Fruit fly (Drosophila melanogaster): ENCODE results near the gene CG17328.

The CG17328 gene

DNA sequence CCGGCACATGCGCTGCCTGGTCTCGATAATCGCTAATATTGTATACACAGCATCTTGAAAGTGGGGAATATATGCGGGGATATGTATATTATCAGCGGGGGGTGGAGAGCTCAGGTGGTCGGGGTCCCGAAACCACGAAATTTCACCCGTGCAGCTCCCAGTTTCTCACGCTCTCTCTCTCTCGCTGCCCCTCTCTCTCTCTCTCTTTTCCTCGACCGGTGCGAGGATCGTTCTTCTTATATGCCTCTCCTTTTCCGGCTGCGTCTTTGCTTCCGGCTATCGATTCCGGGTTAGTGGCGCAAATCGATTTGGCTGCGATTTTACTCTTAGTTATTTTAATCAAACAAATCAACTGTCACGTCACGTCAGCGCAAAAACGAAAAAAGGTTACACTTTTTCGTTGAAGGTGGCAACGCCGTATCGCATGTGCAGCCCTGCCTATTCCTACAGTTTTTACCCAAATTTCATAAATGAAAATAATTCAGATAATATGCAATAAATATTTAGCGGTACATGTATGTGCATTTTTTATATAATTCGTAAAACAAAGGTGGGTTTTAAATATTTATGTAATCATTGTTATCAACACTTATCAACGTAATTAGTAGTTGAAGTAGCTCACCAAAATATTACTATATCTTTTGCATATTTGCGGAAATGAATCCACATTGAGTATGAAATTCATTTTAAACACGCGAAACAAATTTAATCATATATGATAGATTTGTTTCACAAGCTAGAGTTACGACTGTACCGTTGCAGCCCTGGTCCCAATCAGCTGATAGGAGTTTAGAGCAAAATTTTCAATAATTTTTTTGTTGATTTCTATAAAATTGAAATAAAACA, at the start of gene CG17328, which contains the start of gene heix:
CG17328 (plus strand) TSS at position 478 of the 846 bp plus-strand sequence.
heix (minus strand) TSS at position 393 of the 846 bp plus-strand sequence.
- TF ChIP-seq CG7101 (tag; optimal IDR thresholded peaks at IDR 0.05) (peak; percentile 71), cic (GFP tag; optimal IDR thresholded peaks at IDR 0.05) (peak; percentile 27), CG12768 (GFP tag; optimal IDR thresholded peaks at IDR 0.05) (peak; percentile 61), tj (GFP tag; optimal IDR thresholded peaks at IDR 0.05) (peak; percentile 68), Crg-1 (GFP tag; optimal IDR thresholded peaks at IDR 0.05) (peak; percentile 68), CG11617 (GFP tag; optimal IDR thresholded peaks at IDR 0.05) (peak; percentile 78), ovo (GFP tag; optimal IDR thresholded peaks at IDR 0.05) (peak; percentile 1), pad (GFP tag; optimal IDR thresholded peaks at IDR 0.05) (peak; percentile 34), CG1620 (GFP tag; optimal IDR thresholded peaks at IDR 0.05) (peak; percentile 40), bab1 (GFP tag; optimal IDR thresholded peaks at IDR 0.05) (peak; percentile 81), CG14711 (tag; optimal IDR thresholded peaks at IDR 0.05) (peak; percentile 48), cnc (optimal IDR thresholded peaks at IDR 0.05) (no peak), CG7045 (GFP tag; optimal IDR thresholded peaks at IDR 0.05) (peak; percentile 71), CG33017 (tag; optimal IDR thresholded peaks at IDR 0.05) (peak; percentile 51), Mnt (GFP tag; optimal IDR thresholded peaks at IDR 0.05) (peak; percentile 57), kay (GFP tag; ENCODE audit: borderline replicate concordance) (peak; percentile 91), Clk (GFP tag; optimal IDR thresholded peaks at IDR 0.05) (peak; percentile 44), CG5204 (GFP tag; optimal IDR thresholded peaks at IDR 0.05) (no peak), Hr96 (GFP tag; optimal IDR thresholded peaks at IDR 0.05) (no peak), toe (GFP tag; optimal IDR thresholded peaks at IDR 0.05) (no peak)

DNA sequence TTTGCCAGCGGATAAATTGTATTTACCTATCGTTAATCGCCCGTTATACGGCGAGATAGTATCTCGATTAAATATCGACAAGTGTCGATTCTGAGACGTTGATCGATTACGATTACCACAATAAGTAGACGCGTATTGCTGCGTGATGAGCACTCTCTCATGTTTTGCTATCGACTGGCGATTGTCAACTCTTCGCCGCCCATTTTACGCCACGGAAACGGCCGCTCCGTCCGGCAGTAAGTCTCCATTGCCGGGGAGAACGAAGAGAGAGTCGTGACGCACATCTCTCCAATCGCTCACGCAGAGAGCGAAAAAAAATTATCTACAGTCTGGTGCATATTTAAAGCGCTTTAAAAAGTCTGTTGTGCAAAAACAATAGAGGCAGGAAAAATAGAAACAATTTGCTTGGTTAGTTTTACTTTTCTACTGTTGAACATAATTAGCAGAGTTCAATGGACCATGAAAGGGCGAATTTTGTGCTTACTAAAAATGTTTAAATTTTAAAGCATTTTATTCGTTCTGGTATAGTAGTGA, 48.1 kb upstream of the CG17328 start, which contains the start of gene CG46309:
CG46309 (minus strand) TSS at position 191 of the 534 bp plus-strand sequence.
- TF ChIP-seq CG5204 (GFP tag; optimal IDR thresholded peaks at IDR 0.05) (peak; percentile 30), CG7101 (tag; optimal IDR thresholded peaks at IDR 0.05) (peak; percentile 16), CG7045 (GFP tag; optimal IDR thresholded peaks at IDR 0.05) (peak; percentile 45), Mnt (GFP tag; optimal IDR thresholded peaks at IDR 0.05) (peak; percentile 43), Clk (GFP tag; optimal IDR thresholded peaks at IDR 0.05) (no peak), toe (GFP tag; optimal IDR thresholded peaks at IDR 0.05) (peak; percentile 3), CG12768 (GFP tag; optimal IDR thresholded peaks at IDR 0.05) (peak; percentile 55), CG33017 (tag; optimal IDR thresholded peaks at IDR 0.05) (peak; percentile 66), Hr96 (GFP tag; optimal IDR thresholded peaks at IDR 0.05) (no peak), CG11617 (GFP tag; optimal IDR thresholded peaks at IDR 0.05) (peak; percentile 9), bab1 (GFP tag; optimal IDR thresholded peaks at IDR 0.05) (peak; percentile 47), cnc (optimal IDR thresholded peaks at IDR 0.05) (no peak), tj (GFP tag; optimal IDR thresholded peaks at IDR 0.05) (no peak), cic (GFP tag; optimal IDR thresholded peaks at IDR 0.05) (peak; percentile 61), kay (GFP tag; ENCODE audit: borderline replicate concordance) (peak; percentile 9), CG1620 (GFP tag; optimal IDR thresholded peaks at IDR 0.05) (no peak), ovo (GFP tag; optimal IDR thresholded peaks at IDR 0.05) (peak; percentile 10), Crg-1 (GFP tag; optimal IDR thresholded peaks at IDR 0.05) (peak; percentile 11), CG14711 (tag; optimal IDR thresholded peaks at IDR 0.05) (no peak)

- TF ChIP-seq kay (GFP tag; ENCODE audit: borderline replicate concordance) (peak; percentile 52), CG7101 (tag; optimal IDR thresholded peaks at IDR 0.05) (no peak), CG7045 (GFP tag; optimal IDR thresholded peaks at IDR 0.05) (no peak), cic (GFP tag; optimal IDR thresholded peaks at IDR 0.05) (peak; percentile 13)
Observed at dm6 chr2L:16255232-16256117, 44.3 kb upstream of the CG17328 start.

dm6 chr2L:16256118-16256435, 43.7 kb upstream of the CG17328 start:
- TF ChIP-seq CG7101 (tag; optimal IDR thresholded peaks at IDR 0.05) (no peak), CG12768 (GFP tag; optimal IDR thresholded peaks at IDR 0.05) (no peak), CG11617 (GFP tag; optimal IDR thresholded peaks at IDR 0.05) (no peak), kay (GFP tag; ENCODE audit: borderline replicate concordance) (peak; percentile 67), CG33017 (tag; optimal IDR thresholded peaks at IDR 0.05) (no peak), CG7045 (GFP tag; optimal IDR thresholded peaks at IDR 0.05) (no peak), Hr96 (GFP tag; optimal IDR thresholded peaks at IDR 0.05) (no peak), cnc (optimal IDR thresholded peaks at IDR 0.05) (no peak), CG14711 (tag; optimal IDR thresholded peaks at IDR 0.05) (no peak), pad (GFP tag; optimal IDR thresholded peaks at IDR 0.05) (no peak), tj (GFP tag; optimal IDR thresholded peaks at IDR 0.05) (no peak), Mnt (GFP tag; optimal IDR thresholded peaks at IDR 0.05) (peak; percentile 1), Crg-1 (GFP tag; optimal IDR thresholded peaks at IDR 0.05) (no peak), CG5204 (GFP tag; optimal IDR thresholded peaks at IDR 0.05) (no peak), Clk (GFP tag; optimal IDR thresholded peaks at IDR 0.05) (no peak)

Data from whole organism, adult.